Fruit fly (Drosophila melanogaster) whole organism, embryonic: ENCODE data around the gene Vti1a.

Experiments used
- Atf3 ChIP-seq: fragments of 200-800 bp; sonication (Bioruptor generic); optimal IDR thresholded peaks from 3 replicates; lab custom pipeline; 2016; ENCODE audit warnings: missing biosample characterization, missing genetic modification characterization
- Atf6 ChIP-seq: fragments of 200-800 bp; sonication (Bioruptor generic); IDR thresholded peaks from 2 replicates; pipeline ENCODE4 v1.3.6; 2022; ENCODE audit warnings: missing biosample characterization, missing genetic modification characterization
- CG10321 ChIP-seq: fragments of 200-800 bp; sonication (Bioruptor generic); IDR thresholded peaks from 2 replicates; pipeline ENCODE4 v1.3.6; 2022; ENCODE audit warnings: missing biosample characterization, missing genetic modification characterization
- CG10431 ChIP-seq: fragments of 200-800 bp; sonication (Bioruptor generic); optimal IDR thresholded peaks from 3 replicates; lab custom pipeline; 2018; ENCODE audit warnings: missing biosample characterization, mild to moderate bottlenecking, missing genetic modification characterization
- CG11456 ChIP-seq: fragments of 200-800 bp; sonication (Bioruptor generic); IDR thresholded peaks from 3 replicates; pipeline ENCODE4 v1.3.6; 2022; ENCODE audit warnings: missing biosample characterization, missing genetic modification characterization
- CG12391 ChIP-seq: fragments of 200-800 bp; sonication (Bioruptor generic); optimal IDR thresholded peaks from 3 replicates; lab custom pipeline; 2018; ENCODE audit warnings: missing biosample characterization, mild to moderate bottlenecking, missing genetic modification characterization, moderate library complexity
- CG13775 ChIP-seq: fragments of 200-800 bp; sonication (Bioruptor generic); optimal IDR thresholded peaks from 3 replicates; lab custom pipeline; 2017; ENCODE audit warnings: missing biosample characterization, mild to moderate bottlenecking, missing genetic modification characterization
- CG14860 ChIP-seq: fragments of 200-800 bp; sonication (Bioruptor generic); IDR thresholded peaks from 3 replicates; pipeline ENCODE4 v1.3.6; 2022; ENCODE audit warnings: missing biosample characterization, missing genetic modification characterization; ENCODE audit not compliant: partially characterized antibody
- CG16779 ChIP-seq: fragments of 200-800 bp; sonication (Bioruptor generic); IDR thresholded peaks from 2 replicates; pipeline ENCODE4 v1.3.6; 2022; ENCODE audit warnings: missing biosample characterization, missing genetic modification characterization
- CG17829 ChIP-seq: fragments of 200-800 bp; optimal IDR thresholded peaks from 2 replicates; lab custom pipeline; 2019; ENCODE audit warnings: missing biosample characterization, mild to moderate bottlenecking, missing genetic modification characterization, moderate library complexity
- CG18764 ChIP-seq: fragments of 200-800 bp; sonication (Bioruptor generic); optimal IDR thresholded peaks from 3 replicates; lab custom pipeline; 2016; ENCODE audit warnings: missing biosample characterization, missing genetic modification characterization
- CG2875 ChIP-seq: fragments of 200-800 bp; sonication (Bioruptor generic); optimal IDR thresholded peaks from 2 replicates; lab custom pipeline; 2017; ENCODE audit warnings: missing biosample characterization, mild to moderate bottlenecking, missing genetic modification characterization, missing genetic modification reagents
- CG6254 ChIP-seq: fragments of 200-800 bp; sonication (Bioruptor generic); optimal IDR thresholded peaks from 3 replicates; lab custom pipeline; 2017; ENCODE audit warnings: mild to moderate bottlenecking, missing biosample characterization, missing genetic modification reagents, missing genetic modification characterization
- CG7987 ChIP-seq: fragments of 200-800 bp; sonication (Bioruptor generic); optimal IDR thresholded peaks from 2 replicates; lab custom pipeline; 2018; ENCODE audit warnings: missing biosample characterization, mild to moderate bottlenecking, missing genetic modification characterization, moderate library complexity
- CG8924 ChIP-seq: fragments of 200-800 bp; optimal IDR thresholded peaks from 3 replicates; lab custom pipeline; 2019; ENCODE audit warnings: missing biosample characterization, mild to moderate bottlenecking, missing genetic modification characterization, moderate library complexity
- CG8944 ChIP-seq: fragments of 200-800 bp; sonication (Bioruptor generic); optimal IDR thresholded peaks from 3 replicates; lab custom pipeline; 2016; ENCODE audit warnings: missing biosample characterization, missing genetic modification characterization
- CG9609 ChIP-seq: fragments of 200-800 bp; sonication (Bioruptor generic); optimal IDR thresholded peaks from 3 replicates; lab custom pipeline; 2016; ENCODE audit warnings: missing biosample characterization, missing genetic modification characterization
- Camta ChIP-seq: fragments of 200-800 bp; sonication (Bioruptor generic); optimal IDR thresholded peaks from 2 replicates; lab custom pipeline; 2016; ENCODE audit warnings: missing biosample characterization, missing genetic modification characterization
- Doc2 ChIP-seq: fragments of 200-800 bp; sonication (Bioruptor generic); IDR thresholded peaks from 2 replicates; pipeline ENCODE4 v1.3.6; 2022; ENCODE audit warnings: missing biosample characterization, missing genetic modification characterization
- Gug ChIP-seq: fragments of 200-800 bp; sonication (Bioruptor generic); IDR thresholded peaks from 4 replicates; pipeline ENCODE4 v1.3.6; 2022; ENCODE audit warnings: missing biosample characterization, missing genetic modification characterization
- Hand ChIP-seq: fragments of 200-800 bp; sonication (Bioruptor generic); optimal IDR thresholded peaks from 2 replicates; lab custom pipeline; 2017; ENCODE audit warnings: mild to moderate bottlenecking, missing biosample characterization, missing genetic modification reagents, missing genetic modification characterization
- Hr39 ChIP-seq: fragments of >200 bp; optimal IDR thresholded peaks from 2 replicates; lab custom pipeline; 2017
- MESR4 ChIP-seq: fragments of 200-800 bp; sonication (Bioruptor generic); optimal IDR thresholded peaks from 2 replicates; lab custom pipeline; 2018; ENCODE audit warnings: missing biosample characterization, mild to moderate bottlenecking, missing genetic modification characterization, moderate library complexity
- MTF-1 ChIP-seq: fragments of 200-800 bp; sonication (Bioruptor generic); optimal IDR thresholded peaks from 2 replicates; lab custom pipeline; 2018; ENCODE audit warnings: missing biosample characterization, mild to moderate bottlenecking, missing genetic modification characterization, borderline replicate concordance
- Mad ChIP-seq: fragments of 200-800 bp; sonication (Bioruptor generic); optimal IDR thresholded peaks from 2 replicates; lab custom pipeline; 2016; ENCODE audit warnings: missing biosample characterization, missing genetic modification characterization
- Med ChIP-seq: fragments of 200-800 bp; sonication (Bioruptor generic); peaks from one replicate; lab custom pipeline; 2016; ENCODE audit warnings: missing biosample characterization, missing genetic modification characterization, mild to moderate bottlenecking, inconsistent platforms, moderate library complexity
- Nf-YB ChIP-seq: fragments of 200-800 bp; sonication (Bioruptor generic); optimal IDR thresholded peaks from 3 replicates; lab custom pipeline; 2019; ENCODE audit warnings: missing biosample characterization, mild to moderate bottlenecking, missing genetic modification characterization, moderate library complexity
- Pdp1 ChIP-seq, 2 experiments: fragments of 200-800 bp; sonication (Bioruptor generic); optimal IDR thresholded peaks; 3 replicates each; lab custom pipeline; 2016; ENCODE audit warnings: missing biosample characterization in 2 of 2, missing genetic modification characterization in 2 of 2, mild to moderate bottlenecking in 1 of 2, moderate library complexity in 1 of 2
- Side ChIP-seq: fragments of 200-800 bp; sonication (Bioruptor generic); optimal IDR thresholded peaks from 2 replicates; lab custom pipeline; 2016; ENCODE audit warnings: missing biosample characterization, missing genetic modification characterization
- abd-A ChIP-seq: fragments of 200-800 bp; sonication (Bioruptor generic); optimal IDR thresholded peaks from 3 replicates; lab custom pipeline; 2019; ENCODE audit warnings: missing biosample characterization, mild to moderate bottlenecking, missing genetic modification characterization, moderate library complexity
- al ChIP-seq: fragments of 200-800 bp; sonication (Bioruptor generic); IDR thresholded peaks from 2 replicates; pipeline ENCODE4 v1.3.6; 2022; ENCODE audit warnings: missing biosample characterization, missing genetic modification characterization
- crol ChIP-seq: fragments of 200-800 bp; sonication (Bioruptor generic); IDR thresholded peaks from 2 replicates; pipeline ENCODE4 v1.3.6; 2022; ENCODE audit warnings: missing biosample characterization, missing genetic modification characterization
- dan ChIP-seq: fragments of 200-800 bp; sonication (Bioruptor generic); IDR thresholded peaks from 2 replicates; pipeline ENCODE4 v1.3.6; 2022; ENCODE audit warnings: missing biosample characterization, missing genetic modification characterization
- dimm ChIP-seq: fragments of 200-800 bp; sonication (Bioruptor generic); IDR thresholded peaks from 2 replicates; pipeline ENCODE4 v1.3.6; 2022; ENCODE audit warnings: missing biosample characterization, missing genetic modification characterization
- ewg ChIP-seq: fragments of 200-800 bp; sonication (Bioruptor generic); optimal IDR thresholded peaks from 3 replicates; lab custom pipeline; 2017; ENCODE audit warnings: mild to moderate bottlenecking, missing biosample characterization, missing genetic modification reagents, missing genetic modification characterization
- fd64A ChIP-seq: fragments of 200-800 bp; sonication (Bioruptor generic); optimal IDR thresholded peaks from 3 replicates; lab custom pipeline; 2018; ENCODE audit warnings: missing biosample characterization, mild to moderate bottlenecking, missing genetic modification characterization
- gro ChIP-seq: fragments of 200-800 bp; sonication (Bioruptor generic); optimal IDR thresholded peaks from 2 replicates; lab custom pipeline; 2016; ENCODE audit warnings: missing biosample characterization, missing genetic modification characterization
- her ChIP-seq: fragments of 200-800 bp; sonication (Bioruptor generic); optimal IDR thresholded peaks from 2 replicates; lab custom pipeline; 2016; ENCODE audit warnings: missing biosample characterization, missing genetic modification characterization
- kah ChIP-seq: fragments of 200-800 bp; sonication (Bioruptor generic); optimal IDR thresholded peaks from 2 replicates; lab custom pipeline; 2018; ENCODE audit warnings: missing biosample characterization, mild to moderate bottlenecking, missing genetic modification characterization
- mirr ChIP-seq: fragments of 200-800 bp; sonication (Bioruptor generic); optimal IDR thresholded peaks from 3 replicates; lab custom pipeline; 2018; ENCODE audit warnings: missing biosample characterization, mild to moderate bottlenecking, missing genetic modification characterization
- pho ChIP-seq: fragments of 200-800 bp; sonication (Bioruptor generic); optimal IDR thresholded peaks from 2 replicates; lab custom pipeline; 2016; ENCODE audit warnings: missing biosample characterization, missing genetic modification characterization
- pnt ChIP-seq: fragments of 200-800 bp; sonication (Bioruptor generic); optimal IDR thresholded peaks from 3 replicates; lab custom pipeline; 2016; ENCODE audit warnings: missing biosample characterization, missing genetic modification characterization
- salm ChIP-seq: fragments of 200-800 bp; sonication (Bioruptor generic); optimal IDR thresholded peaks from 2 replicates; lab custom pipeline; 2018; ENCODE audit warnings: missing biosample characterization, mild to moderate bottlenecking, missing genetic modification characterization
- sens ChIP-seq: fragments of 200-800 bp; sonication (Bioruptor generic); peaks from one replicate; lab custom pipeline; 2016; ENCODE audit warnings: missing biosample characterization, missing genetic modification characterization
- seq ChIP-seq: fragments of 200-800 bp; sonication (Bioruptor generic); IDR thresholded peaks from 2 replicates; pipeline ENCODE4 v1.3.6; 2022; ENCODE audit warnings: missing biosample characterization, missing genetic modification characterization
- sima ChIP-seq: fragments of 200-800 bp; sonication (Bioruptor generic); optimal IDR thresholded peaks from 2 replicates; lab custom pipeline; 2016; ENCODE audit warnings: missing biosample characterization, missing genetic modification characterization
- tap ChIP-seq: fragments of 200-800 bp; optimal IDR thresholded peaks from 3 replicates; lab custom pipeline; 2019; ENCODE audit warnings: missing biosample characterization, mild to moderate bottlenecking, missing genetic modification characterization, moderate library complexity
- tin ChIP-seq: fragments of 200-800 bp; sonication (Bioruptor generic); optimal IDR thresholded peaks from 3 replicates; lab custom pipeline; 2016; ENCODE audit warnings: missing biosample characterization, missing genetic modification characterization
- tup ChIP-seq: fragments of 200-800 bp; sonication (Bioruptor generic); optimal IDR thresholded peaks from 2 replicates; lab custom pipeline; 2016; ENCODE audit warnings: missing biosample characterization, mild to moderate bottlenecking, missing genetic modification characterization, moderate library complexity
- unc-4 ChIP-seq: fragments of 200-800 bp; sonication (Bioruptor generic); IDR thresholded peaks from 2 replicates; pipeline ENCODE4 v1.3.6; 2022; ENCODE audit warnings: missing biosample characterization, missing genetic modification characterization; ENCODE audit not compliant: partially characterized antibody
- vvl ChIP-seq: fragments of 200-800 bp; sonication (Bioruptor generic); IDR thresholded peaks from 2 replicates; pipeline ENCODE4 v1.3.6; 2022; ENCODE audit warnings: missing biosample characterization, missing genetic modification characterization
- yki ChIP-seq: fragments of >200 bp; optimal IDR thresholded peaks from 3 replicates; lab custom pipeline; 2018
- z ChIP-seq: fragments of 200-800 bp; sonication (Bioruptor generic); IDR thresholded peaks from 3 replicates; pipeline ENCODE4 v1.3.6; 2022; ENCODE audit warnings: missing biosample characterization, missing genetic modification characterization

Gene Vti1a

DNA sequence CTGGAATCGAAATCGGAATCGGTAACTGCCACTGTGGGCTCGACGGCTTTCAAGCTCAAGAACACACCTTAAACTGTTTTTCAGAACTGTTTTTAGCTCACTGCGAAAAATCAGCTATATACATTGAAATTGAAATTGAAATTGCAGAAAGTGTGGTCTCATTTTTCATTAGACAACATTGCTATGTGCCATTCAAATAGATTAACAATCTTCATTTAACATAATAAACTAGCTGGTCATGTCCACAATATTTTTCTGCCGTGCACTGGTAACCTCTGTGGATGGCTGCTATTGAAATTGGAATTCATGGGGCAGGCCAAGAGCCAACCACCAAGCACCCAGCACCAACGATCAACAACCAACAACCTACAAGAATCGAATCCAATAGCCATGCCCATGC, 43.2 kb upstream of the Vti1a start:
- TF ChIP-seq MESR4 (GFP tag; lab: Kevin White, UChicago) (no peak), al (no peak), sens (peak; percentile 84), CG8944 (GFP tag; lab: Kevin White, UChicago) (no peak), CG7987 (GFP tag; lab: Kevin White, UChicago) (no peak), abd-A (tag; lab: Kevin White, UChicago) (no peak), Hr39 (lab: Kevin White, UChicago) (no peak), Pdp1 (GFP tag; optimal IDR thresholded peaks at IDR 0.05; lab: Kevin White, UChicago) (peak in 1 of 2 experiments; percentile 24), vvl (GFP tag; lab: Robert Waterston, UW) (0 out of 2 replicates have a peak, but pooled peaks have one; percentile 12), Side (GFP tag; lab: Kevin White, UChicago) (no peak), CG9609 (GFP tag; lab: Kevin White, UChicago) (no peak), z (GFP tag; lab: Robert Waterston, UW) (no peak), unc-4 (no peak), CG13775 (GFP tag; lab: Kevin White, UChicago) (no peak), ewg (GFP tag; lab: Kevin White, UChicago) (no peak), CG10431 (GFP tag; lab: Kevin White, UChicago) (no peak), tin (GFP tag; lab: Kevin White, UChicago) (no peak), CG16779 (GFP tag; lab: Robert Waterston, UW) (no peak), CG14860 (no peak), Med (GFP tag; lab: Kevin White, UChicago) (peak; percentile 57), CG8924 (tag; lab: Kevin White, UChicago) (no peak), CG6254 (GFP tag; lab: Kevin White, UChicago) (no peak), CG11456 (no peak), Mad (GFP tag; lab: Kevin White, UChicago) (no peak), yki (lab: Kevin White, UChicago) (no peak), her (GFP tag; lab: Kevin White, UChicago) (no peak), Atf6 (GFP tag; lab: Robert Waterston, UW) (no peak), MTF-1 (GFP tag; lab: Kevin White, UChicago) (no peak), kah (GFP tag; lab: Kevin White, UChicago) (no peak), Hand (GFP tag; lab: Kevin White, UChicago) (no peak), tap (tag; lab: Kevin White, UChicago) (no peak), pho (GFP tag; lab: Kevin White, UChicago) (no peak), Camta (GFP tag; lab: Kevin White, UChicago) (no peak), dimm (no peak), dan (GFP tag; lab: Robert Waterston, UW) (no peak), CG10321 (GFP tag; lab: Robert Waterston, UW) (0 out of 2 replicates have a peak, but pooled peaks have one; percentile 6), CG2875 (no peak), fd64A (peak; percentile 3), Doc2 (GFP tag; lab: Robert Waterston, UW) (no peak), Atf3 (no peak), salm (tag; lab: Kevin White, UChicago) (no peak), CG18764 (GFP tag; lab: Kevin White, UChicago) (no peak), gro (GFP tag; lab: Kevin White, UChicago) (no peak), CG17829 (tag; lab: Kevin White, UChicago) (peak; percentile 22), pnt (GFP tag; lab: Kevin White, UChicago) (no peak), seq (GFP tag; lab: Robert Waterston, UW) (no peak), CG12391 (tag; lab: Kevin White, UChicago) (peak; percentile 10), Gug (GFP tag; lab: Robert Waterston, UW) (no peak), tup (GFP tag; lab: Kevin White, UChicago) (no peak), crol (GFP tag; lab: Robert Waterston, UW) (no peak), sima (GFP tag; lab: Kevin White, UChicago) (no peak), mirr (GFP tag; lab: Kevin White, UChicago) (no peak), Nf-YB (GFP tag; lab: Kevin White, UChicago) (no peak)
